Fruit fly (Drosophila melanogaster) whole organism, adult: ENCODE results near the gene Lcp65Ab1.
"Not testable (repeated sequence)": the region's sequence is repeated elsewhere in the genome, so short reads cannot be mapped to it uniquely, and the experiment has no call there.

Experiments used
- CG11617 ChIP-seq: fragments of 200-800 bp; sonication (Bioruptor generic); optimal IDR thresholded peaks from 2 replicates; lab custom pipeline; 2017; ENCODE audit warnings: mild to moderate bottlenecking, missing biosample characterization, missing genetic modification reagents, missing genetic modification characterization
- CG12768 ChIP-seq: fragments of 200-800 bp; sonication (Bioruptor generic); optimal IDR thresholded peaks from 2 replicates; lab custom pipeline; 2017; ENCODE audit warnings: missing biosample characterization, missing genetic modification characterization, mild to moderate bottlenecking, moderate library complexity, missing genetic modification reagents
- CG14711 ChIP-seq: fragments of 200-800 bp; sonication (Bioruptor generic); optimal IDR thresholded peaks from 2 replicates; lab custom pipeline; 2018; ENCODE audit warnings: missing biosample characterization, mild to moderate bottlenecking, missing genetic modification characterization, moderate library complexity
- CG1620 ChIP-seq: fragments of 200-800 bp; sonication (Bioruptor generic); optimal IDR thresholded peaks from 2 replicates; lab custom pipeline; 2016; ENCODE audit warnings: missing biosample characterization, missing genetic modification characterization
- CG33017 ChIP-seq: fragments of 200-800 bp; sonication (Bioruptor generic); optimal IDR thresholded peaks from 2 replicates; lab custom pipeline; 2018; ENCODE audit warnings: missing biosample characterization, mild to moderate bottlenecking, missing genetic modification characterization, moderate library complexity
- CG5204 ChIP-seq: fragments of 200-800 bp; sonication (Bioruptor generic); optimal IDR thresholded peaks from 2 replicates; lab custom pipeline; 2016; ENCODE audit warnings: missing biosample characterization, missing genetic modification characterization
- CG7045 ChIP-seq: fragments of 200-800 bp; sonication (Bioruptor generic); optimal IDR thresholded peaks from 2 replicates; lab custom pipeline; 2017; ENCODE audit warnings: missing biosample characterization, mild to moderate bottlenecking, missing genetic modification characterization
- CG7101 ChIP-seq: fragments of 200-800 bp; sonication (Bioruptor generic); optimal IDR thresholded peaks from 2 replicates; lab custom pipeline; 2018; ENCODE audit warnings: missing biosample characterization, mild to moderate bottlenecking, missing genetic modification characterization, moderate library complexity
- Clk ChIP-seq: fragments of 200-800 bp; sonication (Bioruptor generic); optimal IDR thresholded peaks from 2 replicates; lab custom pipeline; 2017; ENCODE audit warnings: missing biosample characterization, missing genetic modification characterization
- Crg-1 ChIP-seq: fragments of 200-800 bp; sonication (Bioruptor generic); optimal IDR thresholded peaks from 2 replicates; lab custom pipeline; 2016; ENCODE audit warnings: missing biosample characterization, missing genetic modification characterization
- Hr96 ChIP-seq: fragments of 200-800 bp; sonication (Bioruptor generic); optimal IDR thresholded peaks from 2 replicates; lab custom pipeline; 2016; ENCODE audit warnings: missing biosample characterization, missing genetic modification characterization
- Mnt ChIP-seq: fragments of 200-800 bp; sonication (Bioruptor generic); optimal IDR thresholded peaks from 2 replicates; lab custom pipeline; 2016; ENCODE audit warnings: missing biosample characterization, mild to moderate bottlenecking, missing genetic modification characterization
- bab1 ChIP-seq: fragments of 200-800 bp; sonication (Bioruptor generic); optimal IDR thresholded peaks from 3 replicates; lab custom pipeline; 2019; ENCODE audit warnings: missing biosample characterization, mild to moderate bottlenecking, missing genetic modification characterization, moderate library complexity
- cic ChIP-seq: fragments of 200-800 bp; sonication (Bioruptor generic); optimal IDR thresholded peaks from 2 replicates; lab custom pipeline; 2017; ENCODE audit warnings: missing biosample characterization, mild to moderate bottlenecking, missing genetic modification characterization, moderate library complexity
- cnc ChIP-seq, 2 experiments: fragments of >200 bp; optimal IDR thresholded peaks; 2 replicates each; lab custom pipeline; 2017
- kay ChIP-seq: fragments of 200-800 bp; sonication (Bioruptor generic); peaks from one replicate; lab custom pipeline; 2016; ENCODE audit warnings: missing biosample characterization, missing genetic modification characterization, borderline replicate concordance
- ovo ChIP-seq: fragments of 200-800 bp; sonication (Bioruptor generic); optimal IDR thresholded peaks from 2 replicates; lab custom pipeline; 2016; ENCODE audit warnings: missing biosample characterization, missing genetic modification characterization
- pad ChIP-seq: fragments of 200-800 bp; sonication (Bioruptor generic); optimal IDR thresholded peaks from 3 replicates; lab custom pipeline; 2017; ENCODE audit warnings: missing biosample characterization, missing genetic modification characterization, mild to moderate bottlenecking, moderate library complexity, missing genetic modification reagents
- tj ChIP-seq: fragments of 200-800 bp; sonication (Bioruptor generic); optimal IDR thresholded peaks from 3 replicates; lab custom pipeline; 2017; ENCODE audit warnings: missing biosample characterization, mild to moderate bottlenecking, missing genetic modification characterization, moderate library complexity
- toe ChIP-seq: fragments of 200-800 bp; sonication (Bioruptor generic); optimal IDR thresholded peaks from 2 replicates; lab custom pipeline; 2016; ENCODE audit warnings: missing biosample characterization, missing genetic modification characterization

Gene Lcp65Ab1

DNA sequence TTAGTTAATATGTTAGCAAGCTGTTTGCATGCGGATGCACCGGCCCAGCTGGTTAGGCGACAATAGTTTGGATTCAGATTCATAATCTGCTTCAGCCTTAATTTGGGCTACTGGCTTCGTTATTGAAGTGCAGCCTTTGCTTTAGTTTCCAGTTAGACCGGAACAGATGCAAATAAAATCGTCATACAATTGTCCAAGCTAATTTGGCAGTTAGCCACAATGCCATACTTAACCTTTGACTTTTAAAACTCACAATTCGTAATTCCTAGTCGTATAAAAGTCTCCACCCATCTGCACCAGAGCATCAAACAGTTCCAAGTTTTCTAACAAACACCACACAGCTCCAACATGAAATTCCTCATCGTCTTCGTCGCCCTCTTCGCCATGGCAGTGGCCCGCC lies 3.0 kb upstream of the Lcp65Ab1 start, which contains the start of gene Lcp65Ab2:
Gene Lcp65Ab2 (plus strand): TSS at position 301 of the 400 bp plus-strand sequence.
- not testable (repeated sequence) for TF ChIP-seq CG11617; kay (GFP tag; lab: Kevin White, UChicago); Crg-1 (GFP tag; lab: Kevin White, UChicago)

DNA sequence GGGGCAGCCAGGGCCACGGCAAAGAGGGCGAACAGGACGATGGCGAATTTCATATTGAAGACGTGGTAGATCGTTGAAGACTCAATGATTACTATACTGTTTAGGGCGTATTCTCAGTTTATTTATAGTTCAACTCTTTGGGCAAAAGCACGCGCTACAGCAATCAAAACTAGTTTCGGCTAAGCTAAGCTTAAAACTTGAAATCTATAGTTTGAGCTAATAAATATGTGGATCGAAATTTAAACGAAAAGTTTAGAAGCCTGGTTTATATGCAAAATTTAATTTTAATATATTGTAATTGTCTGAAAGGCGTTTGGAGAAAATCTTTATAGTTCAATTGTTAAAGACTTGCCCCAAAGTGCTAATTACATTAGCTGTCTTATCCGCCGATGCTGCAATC lies 1.5 kb upstream of the Lcp65Ab1 start, which contains the start of gene Cpr65Ax1:
Gene Cpr65Ax1 (minus strand): TSS at position 101 of the 400 bp plus-strand sequence.
- TF ChIP-seq CG7101 (tag; lab: Kevin White, UChicago); Crg-1 (GFP tag; lab: Kevin White, UChicago); Mnt (GFP tag; lab: Kevin White, UChicago): not testable (repeated sequence)

DNA sequence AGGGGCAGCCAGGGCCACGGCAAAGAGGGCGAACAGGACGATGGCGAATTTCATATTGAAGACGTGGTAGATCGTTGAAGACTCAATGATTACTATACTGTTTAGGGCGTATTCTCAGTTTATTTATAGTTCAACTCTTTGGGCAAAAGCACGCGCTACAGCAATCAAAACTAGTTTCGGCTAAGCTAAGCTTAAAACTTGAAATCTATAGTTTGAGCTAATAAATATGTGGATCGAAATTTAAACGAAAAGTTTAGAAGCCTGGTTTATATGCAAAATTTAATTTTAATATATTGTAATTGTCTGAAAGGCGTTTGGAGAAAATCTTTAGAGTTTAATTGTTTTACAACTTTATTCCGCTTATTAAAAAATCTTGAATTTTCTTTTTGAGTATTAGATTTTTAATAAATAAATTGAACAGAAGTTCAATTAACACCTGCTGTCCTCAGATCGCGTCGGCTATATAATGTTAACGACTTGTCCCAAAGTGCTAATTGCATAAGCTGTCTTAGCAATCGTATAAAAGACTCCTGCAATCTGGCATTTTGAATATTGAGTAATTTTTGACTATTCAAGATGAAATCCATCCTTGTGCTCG lies 1.5 kb downstream of the Lcp65Ab1 start, which contains the start of the genes Cpr65Ax2 and Lcp65Aa:
Gene Cpr65Ax2 (minus strand): TSS at position 101 of the 598 bp plus-strand sequence.
Gene Lcp65Aa (plus strand): TSS at position 548 of the 598 bp plus-strand sequence.
- TF ChIP-seq cic (GFP tag; lab: Kevin White, UChicago); CG1620 (GFP tag; lab: Kevin White, UChicago); tj: not testable (repeated sequence)

DNA sequence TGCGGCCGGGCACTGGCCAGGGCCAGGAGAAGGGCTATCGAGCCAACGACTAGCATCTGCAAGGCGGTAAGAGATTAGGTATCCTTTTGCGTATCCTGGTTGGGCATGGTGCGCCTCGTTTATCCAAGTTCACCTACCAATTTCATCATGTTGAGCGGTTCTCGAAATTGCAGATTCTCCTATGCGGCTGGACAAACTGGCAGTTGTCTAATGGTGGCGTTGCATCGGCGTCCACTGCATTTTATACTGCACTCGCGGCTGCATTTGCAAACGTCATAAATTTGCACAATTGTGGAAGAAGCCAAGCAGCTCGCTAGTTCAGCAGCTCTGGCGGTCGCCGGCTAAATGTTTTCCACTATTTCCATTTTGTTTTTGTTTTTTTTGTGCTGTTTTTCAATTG lies 3.2 kb downstream of the Lcp65Ab1 start, which contains the start of gene Acp65Aa:
Gene Acp65Aa (minus strand): TSS at position 215 of the 400 bp plus-strand sequence.
- TF ChIP-seq CG1620 (GFP tag; lab: Kevin White, UChicago): no peak
- no peak for TF ChIP-seq Hr96 (GFP tag; lab: Kevin White, UChicago)
- no peak for TF ChIP-seq CG33017 (tag; lab: Kevin White, UChicago)
- no peak for TF ChIP-seq Clk (GFP tag; lab: Kevin White, UChicago)
- no peak for TF ChIP-seq CG7101 (tag; lab: Kevin White, UChicago)
- no peak for TF ChIP-seq toe (GFP tag; lab: Kevin White, UChicago)
- no peak for TF ChIP-seq CG5204
- no peak for TF ChIP-seq tj
- no peak for TF ChIP-seq CG7045 (GFP tag; lab: Kevin White, UChicago)
- TF ChIP-seq CG14711: no peak
- TF ChIP-seq bab1 (GFP tag; lab: Kevin White, UChicago): no peak
- TF ChIP-seq CG11617: no peak

DNA sequence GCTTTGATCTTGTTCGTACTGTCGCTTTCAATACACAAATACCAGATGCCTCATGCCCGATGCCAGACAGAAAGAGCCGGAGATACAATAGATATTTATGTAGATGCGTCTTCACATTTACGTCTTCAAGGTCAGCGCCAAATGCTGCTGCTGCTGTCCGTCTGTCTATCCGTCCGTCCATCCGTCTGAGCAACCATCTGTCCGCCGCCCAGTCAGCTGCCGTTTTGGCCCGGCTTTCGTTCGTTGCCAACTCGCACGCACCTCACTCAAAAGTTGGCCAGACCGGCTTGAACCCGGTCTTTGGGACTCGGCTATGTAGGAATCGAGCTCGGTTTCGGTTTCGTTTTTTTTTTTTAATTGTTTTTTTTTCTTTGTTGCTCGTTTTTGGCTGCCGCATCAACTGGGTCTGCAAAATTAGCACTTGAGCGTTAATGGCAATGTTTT lies 5.6 kb downstream of the Lcp65Ab1 start:
- TF ChIP-seq pad (GFP tag; lab: Kevin White, UChicago) (no peak), Hr96 (GFP tag; lab: Kevin White, UChicago) (no peak), bab1 (GFP tag; lab: Kevin White, UChicago) (no peak), Crg-1 (GFP tag; lab: Kevin White, UChicago) (no peak), Mnt (GFP tag; lab: Kevin White, UChicago) (no peak), ovo (GFP tag; lab: Kevin White, UChicago) (no peak), cic (GFP tag; lab: Kevin White, UChicago) (no peak), CG7101 (tag; lab: Kevin White, UChicago) (no peak), CG11617 (no peak), kay (GFP tag; lab: Kevin White, UChicago) (no peak), CG5204 (no peak), cnc (optimal IDR thresholded peaks at IDR 0.05; lab: Kevin White, UChicago) (no peak), tj (no peak), CG1620 (GFP tag; lab: Kevin White, UChicago) (no peak)

DNA sequence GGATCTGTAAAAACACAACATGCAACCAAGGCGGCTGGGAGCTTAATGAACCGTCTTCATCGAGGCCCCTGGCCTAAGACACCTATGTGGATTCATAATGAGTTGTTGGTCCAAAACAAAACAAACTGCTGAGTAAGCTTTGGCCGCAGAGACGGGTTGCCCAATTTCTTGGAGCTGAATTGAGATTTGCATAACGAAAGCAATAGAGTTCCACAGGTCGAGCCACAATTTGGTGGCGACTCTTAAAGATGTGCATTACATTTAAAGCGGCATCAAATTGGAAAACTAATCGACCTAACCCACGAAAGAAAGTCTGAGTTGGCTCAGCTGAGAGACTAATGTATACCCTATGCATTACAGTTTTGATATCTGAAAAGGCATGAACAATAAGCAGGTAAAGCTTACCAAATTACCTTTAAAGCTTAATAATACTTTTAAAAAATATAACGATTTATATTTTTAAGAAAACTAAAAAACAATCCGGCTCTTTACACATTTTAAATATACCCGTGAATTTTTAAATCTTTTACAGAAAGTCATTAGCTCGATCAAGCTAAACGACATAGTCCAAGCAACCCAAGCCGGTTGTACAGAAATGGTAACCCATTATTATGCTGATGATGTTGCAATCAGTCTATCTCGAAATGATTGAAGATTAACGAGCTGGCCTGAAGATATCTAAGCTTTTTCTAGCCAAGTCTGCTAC lies 8.1 kb downstream of the Lcp65Ab1 start, which contains the start of gene CG13297:
Gene CG13297 (minus strand): TSS at position 51 of the 706 bp plus-strand sequence.
- no peak for TF ChIP-seq Hr96 (GFP tag; lab: Kevin White, UChicago)
- no peak for TF ChIP-seq pad (GFP tag; lab: Kevin White, UChicago)
- TF ChIP-seq Clk (GFP tag; lab: Kevin White, UChicago): no peak
- TF ChIP-seq toe (GFP tag; lab: Kevin White, UChicago): no peak
- TF ChIP-seq cnc (optimal IDR thresholded peaks at IDR 0.05; lab: Kevin White, UChicago): no peak
- no peak for TF ChIP-seq CG14711
- no peak for TF ChIP-seq CG1620 (GFP tag; lab: Kevin White, UChicago)
- TF ChIP-seq CG5204: no peak
- TF ChIP-seq tj: no peak

DNA sequence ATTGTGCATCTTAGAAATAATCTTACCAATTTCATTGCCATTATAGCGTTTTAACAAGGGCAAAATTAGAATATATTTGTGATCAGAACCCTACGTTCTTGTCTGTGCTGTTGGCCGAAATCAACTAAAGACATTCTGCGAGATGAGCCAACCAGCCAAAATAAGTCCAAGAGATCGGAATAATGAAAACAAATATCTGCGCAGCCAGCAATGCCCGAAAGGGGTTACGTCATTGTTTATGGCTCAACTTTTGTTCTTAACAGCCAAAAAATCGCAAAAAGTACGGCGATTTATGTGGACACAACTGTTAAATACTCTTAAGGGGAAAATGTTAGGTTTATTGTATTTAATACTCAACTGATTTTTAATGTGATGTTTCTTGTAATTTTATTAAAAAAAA lies 9.2 kb downstream of the Lcp65Ab1 start, which contains the start of gene Cpr65Ay:
Gene Cpr65Ay (minus strand): TSS at position 101 of the 400 bp plus-strand sequence.
- TF ChIP-seq CG5204 (no peak), cic (GFP tag; lab: Kevin White, UChicago) (no peak), CG12768 (GFP tag; lab: Kevin White, UChicago) (no peak), Clk (GFP tag; lab: Kevin White, UChicago) (no peak)
